Fruit fly (Drosophila melanogaster): ENCODE data around the gene Hs3st-B.

Hs3st-B gene

DNA sequence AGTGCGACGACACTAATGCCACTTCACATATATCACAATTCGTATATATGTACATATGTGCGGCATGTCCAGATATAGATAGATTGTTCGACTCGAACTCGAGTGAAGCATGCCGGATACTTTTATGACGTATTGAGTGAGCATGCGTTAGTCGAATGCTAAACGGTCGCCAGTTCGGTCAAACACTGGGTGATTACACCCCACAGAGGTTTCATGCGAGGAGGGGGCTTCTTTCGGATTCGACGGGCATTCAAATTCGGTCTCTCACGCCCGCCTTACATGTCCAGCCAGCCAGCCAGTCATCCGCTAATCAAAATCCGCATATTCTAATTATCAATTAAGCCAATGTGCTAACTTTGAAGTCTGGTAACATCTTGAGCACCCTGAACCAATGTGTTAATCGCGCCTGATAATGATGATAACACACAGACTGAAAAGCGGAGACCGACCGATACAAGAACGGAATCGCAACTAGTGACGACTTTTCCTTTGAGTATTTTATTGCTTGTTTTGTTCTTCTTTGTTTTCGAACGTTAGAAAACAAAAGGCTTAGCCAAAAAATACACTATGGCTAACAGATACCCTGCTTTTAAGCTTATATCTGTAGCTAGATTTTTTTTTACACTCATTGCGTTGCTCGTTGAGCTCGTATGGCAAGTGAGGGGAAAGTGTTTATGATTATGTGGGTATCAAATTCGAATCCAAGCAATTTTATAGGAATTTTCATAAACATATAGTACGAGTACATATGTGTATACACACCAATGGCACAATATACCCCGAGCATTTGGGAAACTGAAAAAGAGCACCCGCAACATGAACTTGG is 43.6 kb downstream of the Hs3st-B start (continued):
- TF ChIP-seq CG6854 (GFP tag; optimal IDR thresholded peaks at IDR 0.05) (no peak), tup (GFP tag; optimal IDR thresholded peaks at IDR 0.05) (no peak), HLH54F (GFP tag; optimal IDR thresholded peaks at IDR 0.05) (no peak), ap (GFP tag; IDR thresholded peaks at IDR 0.05) (no peak), mam (GFP tag; optimal IDR thresholded peaks at IDR 0.05) (no peak), CG8089 (GFP tag; optimal IDR thresholded peaks at IDR 0.05) (no peak), Meics (GFP tag; optimal IDR thresholded peaks at IDR 0.05) (peak; percentile 18), CG3726 (GFP tag; IDR thresholded peaks at IDR 0.05) (no peak), Gsc (GFP tag; IDR thresholded peaks at IDR 0.05) (no peak), danr (GFP tag; IDR thresholded peaks at IDR 0.05) (no peak), bowl (GFP tag; IDR thresholded peaks at IDR 0.05) (no peak), CG1233 (GFP tag; optimal IDR thresholded peaks at IDR 0.05) (no peak), mld (GFP tag; IDR thresholded peaks at IDR 0.05; ENCODE audit: partially characterized antibody) (no peak), ac (GFP tag; optimal IDR thresholded peaks at IDR 0.05) (no peak), cwo (GFP tag; optimal IDR thresholded peaks at IDR 0.05) (no peak), dpn (GFP tag; optimal IDR thresholded peaks at IDR 0.05) (no peak), scrt (GFP tag; optimal IDR thresholded peaks at IDR 0.05) (no peak), CG8281 (tag; optimal IDR thresholded peaks at IDR 0.05) (no peak), ems (GFP tag; optimal IDR thresholded peaks at IDR 0.05) (no peak), vnd (GFP tag; IDR thresholded peaks at IDR 0.05; ENCODE audit: partially characterized antibody) (0 out of 3 replicates have a peak, but pooled peaks have one; percentile 19), inv (GFP tag; IDR thresholded peaks at IDR 0.05; ENCODE audit: partially characterized antibody) (no peak), sima (GFP tag; optimal IDR thresholded peaks at IDR 0.05) (no peak), Xrp1 (GFP tag; IDR thresholded peaks at IDR 0.05) (no peak), CG42726 (GFP tag; IDR thresholded peaks at IDR 0.05; ENCODE audit: partially characterized antibody) (no peak), gcm2 (GFP tag; optimal IDR thresholded peaks at IDR 0.05) (no peak), sd (tag; optimal IDR thresholded peaks at IDR 0.05) (no peak), bbx (GFP tag; IDR thresholded peaks at IDR 0.05; ENCODE audit: partially characterized antibody) (no peak), CG1603 (tag; optimal IDR thresholded peaks at IDR 0.05) (no peak), pan (optimal IDR thresholded peaks at IDR 0.05) (no peak), pan (GFP tag; optimal IDR thresholded peaks at IDR 0.05 in 1 of 2, IDR thresholded peaks at IDR 0.05 in 1 of 2) (no peak), Dip3 (GFP tag; optimal IDR thresholded peaks at IDR 0.05) (peak; percentile 35), bigmax (GFP tag; optimal IDR thresholded peaks at IDR 0.05) (no peak), nom (GFP tag; optimal IDR thresholded peaks at IDR 0.05) (no peak), E2f2 (GFP tag; IDR thresholded peaks at IDR 0.05) (no peak), ham (GFP tag; IDR thresholded peaks at IDR 0.05) (no peak), CG14014 (GFP tag; IDR thresholded peaks at IDR 0.05) (no peak), B-H2 (GFP tag; optimal IDR thresholded peaks at IDR 0.05) (no peak), CG3281 (GFP tag; optimal IDR thresholded peaks at IDR 0.05) (peak; percentile 25), MTF-1 (GFP tag; optimal IDR thresholded peaks at IDR 0.05; ENCODE audit: borderline replicate concordance) (no peak), grau (tag; optimal IDR thresholded peaks at IDR 0.05) (no peak), CG6654 (GFP tag; optimal IDR thresholded peaks at IDR 0.05) (no peak), CG11085 (GFP tag; IDR thresholded peaks at IDR 0.05) (no peak), gem (tag; optimal IDR thresholded peaks at IDR 0.05) (peak; percentile 22), insv (GFP tag; optimal IDR thresholded peaks at IDR 0.05) (no peak), CG10431 (GFP tag; optimal IDR thresholded peaks at IDR 0.05) (no peak), CG17186 (GFP tag; optimal IDR thresholded peaks at IDR 0.05) (no peak), slou (GFP tag; optimal IDR thresholded peaks at IDR 0.05) (no peak), rib (GFP tag; IDR thresholded peaks at IDR 0.05) (no peak), az2 (GFP tag; optimal IDR thresholded peaks at IDR 0.05) (no peak), lilli (GFP tag; optimal IDR thresholded peaks at IDR 0.05) (peak; percentile 4)
